Fruit fly (Drosophila melanogaster): ENCODE data around the gene atk.
A peak's percentile ranks its signal among the peaks of the same experiment; 100 is the strongest.

Gene atk

dm6 chr3L:20441632-20442469, 22.8 kb downstream of the atk start, which contains the start of gene CG5910 (continued):
- TF ChIP-seq ci (GFP tag; IDR thresholded peaks at IDR 0.05) (peak; percentile 71), CG17829 (tag; optimal IDR thresholded peaks at IDR 0.05) (peak; percentile 94), Poxn (GFP tag; IDR thresholded peaks at IDR 0.05) (0 out of 2 replicates have a peak, but pooled peaks have one; percentile 18), CG12659 (GFP tag; optimal IDR thresholded peaks at IDR 0.05) (peak; percentile 94), slp2 (GFP tag; optimal IDR thresholded peaks at IDR 0.05) (peak; percentile 34), Lpt (GFP tag; optimal IDR thresholded peaks at IDR 0.05) (no peak), CG11456 (GFP tag; IDR thresholded peaks at IDR 0.05) (peak; percentile 63; the same call in 1 of the 3 replicates), D (optimal IDR thresholded peaks at IDR 0.05) (no peak), D (GFP tag; optimal IDR thresholded peaks at IDR 0.05) (peak; percentile 92), CG14860 (GFP tag; IDR thresholded peaks at IDR 0.05; ENCODE audit: partially characterized antibody) (no peak), Dfd (GFP tag; optimal IDR thresholded peaks at IDR 0.05) (no peak), grn (GFP tag; optimal IDR thresholded peaks at IDR 0.05) (no peak), lbe (GFP tag; optimal IDR thresholded peaks at IDR 0.05) (peak; percentile 11), CG7963 (GFP tag; IDR thresholded peaks at IDR 0.05; ENCODE audit: partially characterized antibody) (no peak), GATAe (GFP tag; conservative IDR thresholded peaks at IDR 0.05) (0 out of 2 replicates have a peak, but pooled peaks have one; percentile 23), CG1233 (GFP tag; optimal IDR thresholded peaks at IDR 0.05) (peak; percentile 89), ham (GFP tag; IDR thresholded peaks at IDR 0.05) (0 out of 2 replicates have a peak, but pooled peaks have one; percentile 37), Nf-YB (GFP tag; optimal IDR thresholded peaks at IDR 0.05) (peak; percentile 77), HmgZ (tag; optimal IDR thresholded peaks at IDR 0.05) (peak; percentile 87), CG10654 (GFP tag; optimal IDR thresholded peaks at IDR 0.05) (peak; percentile 76), Taf1 (GFP tag; IDR thresholded peaks at IDR 0.05) (peak; percentile 67), fd64A (GFP tag; optimal IDR thresholded peaks at IDR 0.05) (no peak), dan (GFP tag; IDR thresholded peaks at IDR 0.05) (no peak), bcd (GFP tag; optimal IDR thresholded peaks at IDR 0.05) (peak; percentile 90), CG10209 (GFP tag; optimal IDR thresholded peaks at IDR 0.05) (peak; percentile 89), dm (GFP tag; optimal IDR thresholded peaks at IDR 0.05) (no peak), CG8281 (tag; optimal IDR thresholded peaks at IDR 0.05) (peak; percentile 67), CG2129 (GFP tag; IDR thresholded peaks at IDR 0.05; ENCODE audit: partially characterized antibody) (no peak), CG13894 (tag; optimal IDR thresholded peaks at IDR 0.05) (peak; percentile 87), eve (GFP tag; optimal IDR thresholded peaks at IDR 0.05) (no peak), MESR4 (GFP tag; optimal IDR thresholded peaks at IDR 0.05) (no peak), cwo (GFP tag; optimal IDR thresholded peaks at IDR 0.05) (peak; percentile 88), CrebB (tag; optimal IDR thresholded peaks at IDR 0.05) (peak; percentile 81), CG4617 (GFP tag; optimal IDR thresholded peaks at IDR 0.05; ENCODE audit: borderline replicate concordance) (peak; percentile 38), CG10147 (GFP tag; optimal IDR thresholded peaks at IDR 0.05) (peak; percentile 96), B-H1 (GFP tag; IDR thresholded peaks at IDR 0.05) (peak; percentile 65; the same call in 2 of the 3 replicates), unpg (GFP tag; optimal IDR thresholded peaks at IDR 0.05) (peak; percentile 90), bsh (GFP tag; optimal IDR thresholded peaks at IDR 0.05) (peak; percentile 25 to 89), CG14441 (GFP tag; IDR thresholded peaks at IDR 0.05) (peak; percentile 72), CG12744 (GFP tag; optimal IDR thresholded peaks at IDR 0.05) (no peak), h (optimal IDR thresholded peaks at IDR 0.05) (no peak), sug (tag; optimal IDR thresholded peaks at IDR 0.05) (peak; percentile 84), pb (GFP tag; optimal IDR thresholded peaks at IDR 0.05) (no peak), CG31365 (tag; optimal IDR thresholded peaks at IDR 0.05) (peak; percentile 2), unc-4 (GFP tag; IDR thresholded peaks at IDR 0.05; ENCODE audit: partially characterized antibody) (no peak), CG4282 (GFP tag; optimal IDR thresholded peaks at IDR 0.05) (no peak), zfh2 (GFP tag; optimal IDR thresholded peaks at IDR 0.05) (peak; percentile 25), bigmax (GFP tag; optimal IDR thresholded peaks at IDR 0.05) (no peak), CG18011 (GFP tag; optimal IDR thresholded peaks at IDR 0.05) (peak; percentile 36)
